Fruit fly (Drosophila melanogaster) whole organism, pupa: ENCODE results near the gene PGAP5.

Source experiments
- CG4496 ChIP-seq: fragments of 200-800 bp; sonication (Bioruptor generic); IDR thresholded peaks from 3 replicates; pipeline ENCODE4 v1.3.6; 2022; ENCODE audit warnings: missing biosample characterization, missing genetic modification characterization
- EcR ChIP-seq: fragments of 200-800 bp; sonication (Bioruptor generic); optimal IDR thresholded peaks from 3 replicates; lab custom pipeline; 2019; ENCODE audit warnings: missing biosample characterization, missing genetic modification characterization, mild to moderate bottlenecking, moderate library complexity, missing genetic modification reagents
- Pif1A ChIP-seq: fragments of 200-800 bp; sonication (Bioruptor generic); optimal IDR thresholded peaks from 3 replicates; lab custom pipeline; 2016; ENCODE audit warnings: missing biosample characterization, missing genetic modification characterization
- rn ChIP-seq: fragments of 200-800 bp; sonication (Bioruptor generic); IDR thresholded peaks from 2 replicates; pipeline ENCODE4 v1.3.6; 2022; ENCODE audit warnings: missing biosample characterization, missing genetic modification characterization

DNA sequence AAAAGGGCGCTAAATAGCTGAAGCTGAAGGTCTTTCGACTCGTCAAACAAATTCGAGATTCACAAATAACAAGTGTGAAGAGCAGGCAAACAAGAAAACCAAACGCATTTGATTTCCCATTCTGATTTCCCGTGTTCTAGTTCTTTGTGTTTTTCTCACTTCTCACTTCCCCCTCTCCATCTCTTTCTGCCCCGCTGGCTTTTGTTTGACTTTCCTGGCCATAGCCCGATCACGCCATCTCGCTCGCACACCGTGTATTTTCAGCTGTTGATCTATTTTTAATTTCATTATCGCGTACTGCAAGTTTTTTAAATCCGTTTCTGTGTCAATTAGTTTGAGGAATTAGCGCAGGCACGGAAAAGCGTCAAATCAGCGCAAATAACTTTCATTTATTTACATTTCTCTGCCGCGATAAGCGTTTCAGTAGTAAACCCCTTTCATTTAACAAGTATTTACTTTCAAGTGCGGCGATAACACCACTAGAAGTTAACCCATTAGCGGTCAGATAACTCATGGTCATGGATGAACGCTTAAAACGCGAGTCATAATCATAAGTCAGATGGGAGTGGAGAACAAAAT lies 35.0 kb upstream of the PGAP5 start:
- TF ChIP-seq CG4496 (no peak), Pif1A (GFP tag; lab: Kevin White, UChicago) (no peak), EcR (no peak), rn (GFP tag; lab: Robert Waterston, UW) (no peak)
